Worm (Caenorhabditis elegans): Measurements from ENCODE around the gene ctsa-3.2.

- TF ChIP-seq nhr-237 (tag; optimal IDR thresholded peaks at IDR 0.05) (no peak), dpl-1 (GFP tag; optimal IDR thresholded peaks at IDR 0.05) (no peak), unc-130 (GFP tag; optimal IDR thresholded peaks at IDR 0.05) (no peak), ama-1 (optimal IDR thresholded peaks at IDR 0.05) (no peak), zag-1 (tag; optimal IDR thresholded peaks at IDR 0.05) (no peak), snpc-4 (tag; optimal IDR thresholded peaks at IDR 0.05) (no peak), nhr-48 (tag; optimal IDR thresholded peaks at IDR 0.05) (no peak), unc-62 (GFP tag; optimal IDR thresholded peaks at IDR 0.05 in 1 of 2) (no peak), unc-62 (tag; optimal IDR thresholded peaks at IDR 0.05) (no peak), lin-13 (GFP tag; optimal IDR thresholded peaks at IDR 0.05) (no peak), ZK546.5 (tag; optimal IDR thresholded peaks at IDR 0.05) (no peak), nhr-11 (tag; optimal IDR thresholded peaks at IDR 0.05) (no peak), mep-1 (tag; optimal IDR thresholded peaks at IDR 0.05) (no peak)
These were observed 23.8 kb downstream of the ctsa-3.2 start for ce11 chrII:9898744-9899143.
